Worm (Caenorhabditis elegans) whole organism, mixed stage, embryonic: Measurements from ENCODE around the gene his-24.

Experiments
- M03D4.4 ChIP-seq: sonication (generic microtip); optimal IDR thresholded peaks from 2 replicates; lab custom pipeline; 2017; ENCODE audit warnings: mild to moderate bottlenecking, missing genetic modification characterization, missing compliant biosample characterization
- blmp-1 ChIP-seq: fragments of 150-350 bp; optimal IDR thresholded peaks from 2 replicates; lab custom pipeline; 2014; ENCODE audit warnings: missing biosample characterization, missing genetic modification characterization
- ceh-83 ChIP-seq: fragments of 200-800 bp; sonication (Bioruptor generic); optimal IDR thresholded peaks from 2 replicates; lab custom pipeline; 2018; ENCODE audit warnings: mild to moderate bottlenecking, missing genetic modification characterization, missing compliant biosample characterization
- ces-1 ChIP-seq: fragments of 150-350 bp; optimal IDR thresholded peaks from 2 replicates; lab custom pipeline; 2014; ENCODE audit warnings: missing biosample characterization, missing genetic modification reagents, missing genetic modification characterization
- cnd-1 ChIP-seq: fragments of 200-800 bp; sonication (Bioruptor generic); optimal IDR thresholded peaks from 2 replicates; lab custom pipeline; 2018; ENCODE audit warnings: mild to moderate bottlenecking, missing genetic modification characterization, missing compliant biosample characterization
- elt-3 ChIP-seq: fragments of 150-350 bp; optimal IDR thresholded peaks from 2 replicates; lab custom pipeline; 2014; ENCODE audit warnings: missing biosample characterization, missing genetic modification characterization
- flh-1 ChIP-seq: fragments of 200-800 bp; sonication (Bioruptor generic); optimal IDR thresholded peaks from 2 replicates; lab custom pipeline; 2018; ENCODE audit warnings: mild to moderate bottlenecking, missing genetic modification characterization, moderate library complexity, missing compliant biosample characterization
- ham-2 ChIP-seq: fragments of 200-800 bp; sonication (Bioruptor generic); optimal IDR thresholded peaks from 2 replicates; lab custom pipeline; 2018; ENCODE audit warnings: mild to moderate bottlenecking, missing genetic modification characterization, missing compliant biosample characterization
- hlh-1 ChIP-seq: fragments of 150-350 bp; optimal IDR thresholded peaks from 2 replicates; lab custom pipeline; 2014; ENCODE audit warnings: missing biosample characterization, missing genetic modification reagents, missing genetic modification characterization
- lin-13 ChIP-seq: fragments of 150-350 bp; optimal IDR thresholded peaks from 2 replicates; lab custom pipeline; 2014; ENCODE audit warnings: missing biosample characterization, missing genetic modification characterization
- lin-32 ChIP-seq: fragments of 200-800 bp; sonication (Bioruptor generic); optimal IDR thresholded peaks from 2 replicates; lab custom pipeline; 2018; ENCODE audit warnings: mild to moderate bottlenecking, missing genetic modification characterization, missing compliant biosample characterization
- lsy-2 ChIP-seq: fragments of 150-350 bp; optimal IDR thresholded peaks from 2 replicates; lab custom pipeline; 2014; ENCODE audit warnings: missing biosample characterization, missing genetic modification characterization
- mab-5 ChIP-seq: fragments of 150-350 bp; optimal IDR thresholded peaks from 2 replicates; lab custom pipeline; 2014; ENCODE audit warnings: missing biosample characterization, missing genetic modification characterization
- mep-1 ChIP-seq: fragments of 150-350 bp; optimal IDR thresholded peaks from 2 replicates; lab custom pipeline; 2017; ENCODE audit warnings: missing biosample characterization, missing genetic modification reagents, missing genetic modification characterization, inconsistent platforms
- mls-2 ChIP-seq: sonication (generic microtip); optimal IDR thresholded peaks from 2 replicates; lab custom pipeline; 2016; ENCODE audit warnings: mild to moderate bottlenecking, missing genetic modification characterization, moderate library complexity, missing compliant biosample characterization
- nhr-12 ChIP-seq: fragments of 150-350 bp; optimal IDR thresholded peaks from 2 replicates; lab custom pipeline; 2014; ENCODE audit warnings: missing biosample characterization, missing genetic modification characterization
- nhr-2 ChIP-seq: fragments of 150-350 bp; optimal IDR thresholded peaks from 2 replicates; lab custom pipeline; 2014; ENCODE audit warnings: missing biosample characterization, missing genetic modification characterization
- nhr-237 ChIP-seq: fragments of 150-350 bp; optimal IDR thresholded peaks from 2 replicates; lab custom pipeline; 2014; ENCODE audit warnings: missing biosample characterization, missing genetic modification characterization
- nhr-28 ChIP-seq: fragments of 150-350 bp; optimal IDR thresholded peaks from 2 replicates; lab custom pipeline; 2014; ENCODE audit warnings: missing biosample characterization, missing genetic modification characterization
- nhr-76 ChIP-seq: sonication (generic microtip); optimal IDR thresholded peaks from 2 replicates; lab custom pipeline; 2017; ENCODE audit warnings: missing biosample characterization, missing genetic modification characterization
- sem-2 ChIP-seq: fragments of 200-800 bp; sonication (Bioruptor generic); optimal IDR thresholded peaks from 2 replicates; lab custom pipeline; 2018; ENCODE audit warnings: mild to moderate bottlenecking, missing genetic modification characterization, missing compliant biosample characterization
- snpc-4 ChIP-seq: fragments of 150-350 bp; optimal IDR thresholded peaks from 2 replicates; lab custom pipeline; 2014; ENCODE audit warnings: missing biosample characterization, missing genetic modification characterization
- sptf-1 ChIP-seq: sonication (generic microtip); optimal IDR thresholded peaks from 2 replicates; lab custom pipeline; 2017; ENCODE audit warnings: mild to moderate bottlenecking, missing genetic modification characterization, moderate library complexity, missing compliant biosample characterization
- tbx-8 ChIP-seq: fragments of 200-800 bp; sonication (Bioruptor generic); optimal IDR thresholded peaks from 2 replicates; lab custom pipeline; 2018; ENCODE audit warnings: mild to moderate bottlenecking, missing genetic modification characterization, moderate library complexity, missing compliant biosample characterization
- unc-120 ChIP-seq: sonication (generic microtip); optimal IDR thresholded peaks from 2 replicates; lab custom pipeline; 2017; ENCODE audit warnings: missing genetic modification characterization, missing compliant biosample characterization; ENCODE audit not compliant: poor library complexity, severe bottlenecking
- unc-39 ChIP-seq: fragments of 150-350 bp; optimal IDR thresholded peaks from 2 replicates; lab custom pipeline; 2014; ENCODE audit warnings: missing biosample characterization, missing genetic modification characterization
- unc-62 ChIP-seq: fragments of 150-350 bp; optimal IDR thresholded peaks from 2 replicates; lab custom pipeline; 2014; ENCODE audit warnings: missing biosample characterization, missing genetic modification reagents, missing genetic modification characterization
- zip-8 ChIP-seq: fragments of 150-350 bp; optimal IDR thresholded peaks from 2 replicates; lab custom pipeline; 2014; ENCODE audit warnings: missing biosample characterization, missing genetic modification characterization
- ztf-11 ChIP-seq: fragments of 150-350 bp; optimal IDR thresholded peaks from 2 replicates; lab custom pipeline; 2014; ENCODE audit warnings: missing biosample characterization, missing genetic modification characterization

Gene his-24

ce11 chrX:14447910-14448309 lies 42.0 kb upstream of the his-24 start, which contains the start of gene jmjd-3.2:
Gene jmjd-3.2, plus strand, starts transcription at chrX:14448210.
- TF ChIP-seq unc-39 (tag; lab: Kevin White, UChicago), result no peak
- no peak for TF ChIP-seq mab-5
- TF ChIP-seq flh-1 (GFP tag; lab: Kevin White, UChicago), result no peak
- no peak for TF ChIP-seq sem-2 (GFP tag; lab: Kevin White, UChicago)
- no peak for TF ChIP-seq hlh-1
- no peak for TF ChIP-seq nhr-237 (tag; lab: Kevin White, UChicago)
- TF ChIP-seq zip-8 (tag; lab: Kevin White, UChicago), result no peak
- no peak for TF ChIP-seq unc-62 (GFP tag; lab: Kevin White, UChicago)

ce11 chrX:14453735-14454134 lies 36.2 kb upstream of the his-24 start, which contains the start of gene F23D12.7:
Gene F23D12.7, minus strand, starts transcription at chrX:14453835.
- TF ChIP-seq unc-39 (tag; lab: Kevin White, UChicago) (no peak), hlh-1 (peak; percentile 52)
- TF ChIP-seq, all 35 proteins: peak for 1

- TF ChIP-seq lin-13 (tag; lab: Kevin White, UChicago) (no peak), ham-2 (GFP tag; lab: Kevin White, UChicago) (no peak), nhr-2 (no peak), nhr-28 (tag; lab: Kevin White, UChicago) (no peak), mep-1 (no peak), sptf-1 (tag; lab: Kevin White, UChicago) (no peak), snpc-4 (tag; lab: Kevin White, UChicago) (no peak), unc-120 (tag; lab: Kevin White, UChicago) (no peak), unc-39 (tag; lab: Kevin White, UChicago) (no peak), nhr-237 (tag; lab: Kevin White, UChicago) (no peak), unc-62 (GFP tag; lab: Kevin White, UChicago) (no peak), M03D4.4 (tag; lab: Kevin White, UChicago) (no peak), zip-8 (tag; lab: Kevin White, UChicago) (no peak), blmp-1 (tag; lab: Kevin White, UChicago) (no peak), flh-1 (GFP tag; lab: Kevin White, UChicago) (no peak), ces-1 (GFP tag; lab: Kevin White, UChicago) (no peak), ceh-83 (GFP tag; lab: Kevin White, UChicago) (no peak), lin-32 (no peak), hlh-1 (no peak), nhr-12 (no peak)
These were observed 34.5 kb upstream of the his-24 start, which contains the start of gene Y66C5A.1 for ce11 chrX:14455419-14455818. Gene Y66C5A.1, minus strand, starts transcription at chrX:14455519.

ce11 chrX:14460412-14460811 lies 29.5 kb upstream of the his-24 start, which contains the start of gene Y66C5A.2:
Gene Y66C5A.2, plus strand, starts transcription at chrX:14460712.
- TF ChIP-seq lin-32, result no peak
- TF ChIP-seq unc-39 (tag; lab: Kevin White, UChicago), result no peak
- TF ChIP-seq ceh-83 (GFP tag; lab: Kevin White, UChicago), result no peak
- TF ChIP-seq lin-13 (tag; lab: Kevin White, UChicago), result no peak
- no peak for TF ChIP-seq zip-8 (tag; lab: Kevin White, UChicago)
- no peak for TF ChIP-seq elt-3
- no peak for TF ChIP-seq flh-1 (GFP tag; lab: Kevin White, UChicago)
- TF ChIP-seq hlh-1, result no peak
- no peak for TF ChIP-seq nhr-12
- TF ChIP-seq lsy-2 (tag; lab: Kevin White, UChicago), result no peak
- TF ChIP-seq nhr-237 (tag; lab: Kevin White, UChicago), result no peak
- TF ChIP-seq ztf-11, result no peak
- no peak for TF ChIP-seq blmp-1 (tag; lab: Kevin White, UChicago)
- no peak for TF ChIP-seq mab-5

DNA sequence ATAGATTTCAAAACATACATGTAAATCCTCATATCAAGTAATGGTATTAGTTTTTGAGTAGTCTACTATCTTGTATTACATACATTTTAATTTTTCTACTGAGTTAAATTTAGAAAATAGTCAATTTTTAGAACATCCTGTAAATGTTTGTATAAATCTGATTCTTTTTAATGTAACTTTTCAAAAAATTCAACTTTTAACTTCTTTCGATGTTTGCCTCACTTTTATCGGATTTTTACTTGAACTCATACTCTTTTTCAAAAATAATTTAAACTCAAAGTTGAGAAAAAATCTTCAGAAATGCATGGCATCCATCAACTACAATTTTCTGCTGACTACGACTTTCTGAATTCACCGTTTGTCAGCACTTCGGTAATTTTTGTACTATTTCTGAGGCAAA lies 25.4 kb upstream of the his-24 start, which contains the start of gene M163.7:
Gene M163.7, plus strand, starts transcription at position 301 of the 400 bp plus-strand sequence.
- no peak for TF ChIP-seq blmp-1 (tag; lab: Kevin White, UChicago)
- TF ChIP-seq mls-2 (tag; lab: Kevin White, UChicago), result no peak
- no peak for TF ChIP-seq mab-5
- no peak for TF ChIP-seq unc-39 (tag; lab: Kevin White, UChicago)
- TF ChIP-seq nhr-76 (tag; lab: Kevin White, UChicago), result no peak
- TF ChIP-seq tbx-8 (GFP tag; lab: Kevin White, UChicago), result no peak

DNA sequence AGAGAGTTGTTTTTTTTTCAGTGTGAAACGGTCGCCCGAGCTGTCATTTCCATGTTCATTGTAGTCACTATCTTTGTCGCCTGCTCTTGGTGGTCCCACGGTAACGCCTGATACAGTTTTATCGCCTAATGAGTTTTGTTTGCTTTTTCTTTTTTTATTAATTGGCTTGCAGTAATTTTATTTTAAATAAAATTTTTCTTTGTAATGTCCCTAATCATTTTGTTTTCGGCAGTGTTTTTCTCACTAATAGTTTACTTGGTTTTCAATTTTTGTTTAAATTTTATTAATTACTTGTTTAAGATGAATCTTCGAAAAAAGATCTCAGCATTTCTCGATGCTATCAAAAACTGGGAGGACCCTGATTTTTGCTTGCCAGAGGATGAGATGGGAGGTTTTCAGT lies 24.3 kb upstream of the his-24 start, which contains the start of gene M163.22:
Gene M163.22, plus strand, starts transcription at position 301 of the 400 bp plus-strand sequence.
- no peak for TF ChIP-seq tbx-8 (GFP tag; lab: Kevin White, UChicago)
- TF ChIP-seq cnd-1 (tag; lab: Kevin White, UChicago), result no peak
- TF ChIP-seq mep-1, result no peak
- no peak for TF ChIP-seq M03D4.4 (tag; lab: Kevin White, UChicago)
- TF ChIP-seq nhr-237 (tag; lab: Kevin White, UChicago), result no peak
- TF ChIP-seq flh-1 (GFP tag; lab: Kevin White, UChicago), result no peak
- no peak for TF ChIP-seq mab-5
- no peak for TF ChIP-seq unc-62 (GFP tag; lab: Kevin White, UChicago)
- no peak for TF ChIP-seq nhr-12
- TF ChIP-seq snpc-4 (tag; lab: Kevin White, UChicago), result no peak
- TF ChIP-seq lin-13 (tag; lab: Kevin White, UChicago), result no peak
- TF ChIP-seq sptf-1 (tag; lab: Kevin White, UChicago), result no peak
- no peak for TF ChIP-seq nhr-28 (tag; lab: Kevin White, UChicago)
- no peak for TF ChIP-seq hlh-1
- TF ChIP-seq lsy-2 (tag; lab: Kevin White, UChicago), result no peak
